Worm (Caenorhabditis elegans): Measurements from ENCODE around the gene W05H7.1.

DNA sequence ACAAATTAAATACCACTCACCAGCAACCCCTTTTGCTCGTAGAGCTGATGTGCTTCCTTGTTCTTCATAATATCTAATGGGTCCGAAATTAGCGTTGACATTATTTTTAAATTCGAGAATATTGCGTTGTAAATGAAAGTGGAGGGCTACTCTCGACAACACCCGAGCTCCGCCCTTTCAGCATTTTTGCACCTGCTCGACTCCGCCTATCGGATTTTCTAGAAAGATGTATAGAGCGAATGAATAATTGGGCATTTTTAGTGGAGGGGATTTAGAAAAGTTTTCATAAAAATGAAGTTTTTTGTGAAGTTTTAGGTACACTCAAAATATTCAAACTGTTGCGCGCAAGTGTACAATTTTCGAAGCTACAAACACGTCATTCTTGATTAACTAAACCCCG, 43.7 kb downstream of the W05H7.1 start, which contains the start of gene F09E10.5:
- no peak for TF ChIP-seq F57A8.1 (GFP tag; optimal IDR thresholded peaks at IDR 0.05)
- no peak for TF ChIP-seq ama-1 (optimal IDR thresholded peaks at IDR 0.05)
- TF ChIP-seq ama-1 (GFP tag; optimal IDR thresholded peaks at IDR 0.05): no peak
- no peak for TF ChIP-seq aptf-2 (GFP tag; conservative IDR thresholded peaks at IDR 0.05)
- no peak for TF ChIP-seq F52B5.7 (tag; optimal IDR thresholded peaks at IDR 0.05)

Data from whole organism, young adult.